Worm (Caenorhabditis elegans) whole organism, L4/young adult: Measurements from ENCODE around the gene B0365.9.

Experiments used
- W03F9.2 ChIP-seq: fragments of 150-350 bp; optimal IDR thresholded peaks from 2 replicates; lab custom pipeline; 2014; ENCODE audit warnings: missing biosample characterization, missing genetic modification characterization
- dao-5 ChIP-seq: sonication (generic microtip); optimal IDR thresholded peaks from 2 replicates; lab custom pipeline; 2016; ENCODE audit warnings: missing genotype, missing genetic modification characterization, moderate library complexity, missing compliant biosample characterization
- him-1 ChIP-seq: sonication (generic microtip); optimal IDR thresholded peaks from 2 replicates; lab custom pipeline; 2016; ENCODE audit warnings: missing genotype, missing genetic modification reagents, missing genetic modification characterization, missing compliant biosample characterization

ce11 chrV:13170497-13170896 lies 37.1 kb upstream of the B0365.9 start:
- TF ChIP-seq W03F9.2 (tag; lab: Kevin White, UChicago) (no peak), him-1 (no peak), dao-5 (tag; lab: Kevin White, UChicago) (no peak)
